Fruit fly (Drosophila melanogaster) whole organism: ENCODE data around the gene pins.

Experiments
- CG8478 ChIP-seq: fragments of >200 bp; optimal IDR thresholded peaks from 2 replicates; lab custom pipeline; 2018; ENCODE audit warnings: inconsistent platforms
- Dll ChIP-seq: fragments of >200 bp; optimal IDR thresholded peaks from 2 replicates; lab custom pipeline; 2017
- EcR ChIP-seq, 2 experiments: fragments of >200 bp; optimal IDR thresholded peaks; 2 replicates each; lab custom pipeline; 2017; ENCODE audit warnings: missing biosample characterization in 2 of 2, missing genetic modification characterization in 2 of 2, missing genetic modification reagents in 2 of 2
- pan ChIP-seq: fragments of >200 bp; optimal IDR thresholded peaks from 2 replicates; lab custom pipeline; 2017
- psq ChIP-seq: fragments of >200 bp; optimal IDR thresholded peaks from 2 replicates; lab custom pipeline; 2017
- usp ChIP-seq: fragments of >200 bp; optimal IDR thresholded peaks from 2 replicates; lab custom pipeline; 2017; ENCODE audit warnings: missing biosample characterization, missing genetic modification characterization, mixed read lengths

Gene pins

DNA sequence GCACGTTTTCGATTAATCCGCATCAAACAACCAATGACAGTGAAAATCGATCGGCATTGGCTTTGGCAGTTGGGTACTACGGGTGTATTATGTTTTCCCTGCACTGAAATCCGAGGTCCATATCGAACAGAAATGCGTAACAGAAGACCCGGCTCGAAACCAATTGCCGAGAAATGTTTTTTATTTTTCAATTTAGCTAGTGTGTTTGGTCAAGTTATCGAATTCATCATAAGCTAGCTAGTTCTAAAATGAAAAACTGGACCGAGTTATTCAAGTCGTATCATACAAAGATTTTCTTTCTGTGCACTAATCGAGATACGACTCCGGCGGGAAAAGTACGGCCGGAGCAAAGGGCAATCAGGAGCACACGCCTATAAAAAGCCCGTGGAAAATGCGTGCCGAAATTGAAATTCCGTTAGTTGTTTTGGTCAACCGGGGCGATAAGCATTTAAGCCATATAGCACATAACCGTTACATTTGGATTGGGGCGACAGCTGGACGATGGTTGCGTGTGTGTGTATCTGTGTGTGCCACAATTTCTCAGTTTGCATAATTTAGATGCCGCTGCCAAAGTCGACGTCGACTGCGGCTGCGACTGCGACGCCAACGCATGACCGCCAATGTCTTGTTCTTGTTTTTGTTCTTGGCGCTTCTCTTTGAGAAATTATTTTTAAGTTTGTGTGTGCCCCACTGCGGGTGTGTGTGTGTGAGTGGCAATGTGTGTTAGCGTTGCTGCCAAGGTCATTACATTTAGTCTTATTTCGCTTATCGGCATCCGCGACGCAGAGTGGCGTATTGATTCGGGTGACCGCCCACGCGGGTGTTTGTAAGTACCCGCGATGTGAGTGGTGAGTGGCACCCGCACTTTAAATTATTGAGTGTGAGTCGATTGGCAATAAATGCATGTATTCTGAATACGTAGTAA is 26.7 kb downstream of the pins start:
- no peak for TF ChIP-seq Dll (lab: Kevin White, UChicago)
- no peak for TF ChIP-seq CG8478
- TF ChIP-seq EcR (GFP tag; optimal IDR thresholded peaks at IDR 0.05; lab: Kevin White, UChicago) = no peak
- no peak for TF ChIP-seq psq (lab: Kevin White, UChicago)
- no peak for TF ChIP-seq pan
- TF ChIP-seq usp (GFP tag; lab: Kevin White, UChicago) = no peak

DNA sequence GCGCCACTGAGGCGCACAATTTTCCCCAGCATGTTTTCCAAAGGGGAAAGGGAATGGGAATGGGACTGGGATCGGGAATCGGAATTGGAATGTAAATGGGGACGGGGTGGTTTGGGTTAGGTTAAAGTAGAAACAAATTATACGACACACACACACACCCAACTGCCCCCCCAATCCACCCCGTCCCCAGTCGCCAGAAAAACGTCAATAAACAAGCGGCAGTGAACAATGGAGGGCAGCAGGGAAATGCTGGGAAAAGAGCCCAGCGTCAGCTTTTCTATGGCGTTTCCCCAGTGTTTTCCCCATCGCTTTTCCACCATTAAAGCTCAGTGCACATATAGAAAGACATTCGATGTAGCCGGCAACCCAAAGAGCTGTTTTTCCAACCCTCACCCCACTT is 28.0 kb downstream of the pins start:
- TF ChIP-seq pan = no peak
- no peak for TF ChIP-seq EcR (GFP tag; optimal IDR thresholded peaks at IDR 0.05; lab: Kevin White, UChicago)
- no peak for TF ChIP-seq usp (GFP tag; lab: Kevin White, UChicago)
- no peak for TF ChIP-seq psq (lab: Kevin White, UChicago)
- TF ChIP-seq CG8478 = no peak
- no peak for TF ChIP-seq Dll (lab: Kevin White, UChicago)

DNA sequence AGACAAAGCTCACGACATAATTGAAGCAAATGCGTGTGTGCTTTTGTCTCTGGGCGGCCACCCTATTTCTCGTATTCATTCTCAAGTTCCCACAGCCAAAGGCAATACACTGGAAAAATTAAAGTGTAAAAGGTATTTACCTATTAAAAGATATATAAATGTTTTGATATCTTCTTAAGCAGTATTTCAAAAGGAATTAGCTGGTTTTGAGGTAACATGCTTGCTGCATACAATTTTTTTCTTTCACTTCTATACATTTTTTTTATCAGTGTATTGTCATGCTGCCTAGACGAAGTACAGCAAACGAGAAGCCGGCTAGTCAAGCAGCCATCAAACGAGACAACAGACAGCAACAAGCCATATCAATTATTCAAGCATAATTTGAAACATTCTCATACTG is 31.2 kb downstream of the pins start:
- TF ChIP-seq usp (GFP tag; lab: Kevin White, UChicago) = no peak
- no peak for TF ChIP-seq Dll (lab: Kevin White, UChicago)
- TF ChIP-seq EcR (GFP tag; optimal IDR thresholded peaks at IDR 0.05; lab: Kevin White, UChicago) = no peak
- no peak for TF ChIP-seq CG8478
- TF ChIP-seq pan = no peak
- no peak for TF ChIP-seq psq (lab: Kevin White, UChicago)

DNA sequence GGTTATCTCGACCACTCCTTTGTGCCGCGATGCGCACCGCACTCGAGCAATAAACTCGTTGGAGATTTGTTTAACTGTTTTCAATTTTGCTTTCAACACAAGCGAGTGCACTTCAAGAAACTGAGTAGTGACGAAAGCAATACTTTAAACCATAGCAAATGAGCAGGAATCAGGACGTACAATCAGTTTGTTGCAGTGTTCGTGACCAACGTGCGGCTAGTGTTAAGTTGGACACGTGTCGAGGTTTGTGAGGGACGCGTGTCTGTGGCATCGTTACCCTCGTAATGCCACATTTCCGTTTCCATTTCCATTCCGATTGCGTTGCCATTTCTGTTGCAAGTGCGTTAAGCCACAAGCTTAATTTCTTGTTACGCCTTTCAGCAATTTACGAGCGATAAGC is 33.9 kb downstream of the pins start:
- no peak for TF ChIP-seq psq (lab: Kevin White, UChicago)
- TF ChIP-seq pan = no peak
- TF ChIP-seq usp (GFP tag; lab: Kevin White, UChicago) = no peak
- TF ChIP-seq Dll (lab: Kevin White, UChicago) = no peak
- TF ChIP-seq CG8478 = no peak
- TF ChIP-seq EcR (GFP tag; optimal IDR thresholded peaks at IDR 0.05; lab: Kevin White, UChicago) = no peak

DNA sequence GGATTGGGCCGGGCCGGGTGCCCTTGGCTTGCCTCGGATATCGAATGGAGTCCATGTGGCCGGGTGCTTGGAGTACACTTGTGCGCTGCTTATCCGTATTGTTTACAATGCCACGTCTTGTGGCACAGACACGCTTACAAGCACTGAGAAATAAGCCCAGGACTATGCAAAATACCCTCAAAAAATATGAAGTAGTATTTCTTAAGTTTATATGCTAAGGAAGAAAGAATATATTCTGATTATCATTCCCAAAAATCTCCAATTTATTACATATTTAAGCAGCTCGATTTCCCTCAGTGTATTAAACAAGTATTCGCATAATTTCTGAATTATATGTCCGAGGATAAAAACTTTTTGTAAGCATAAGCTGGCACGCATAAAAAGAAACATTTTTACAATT is 39.2 kb downstream of the pins start:
- TF ChIP-seq EcR (GFP tag; optimal IDR thresholded peaks at IDR 0.05; lab: Kevin White, UChicago) (no peak), psq (lab: Kevin White, UChicago) (no peak), Dll (lab: Kevin White, UChicago) (no peak), CG8478 (no peak), pan (no peak), usp (GFP tag; lab: Kevin White, UChicago) (no peak)

DNA sequence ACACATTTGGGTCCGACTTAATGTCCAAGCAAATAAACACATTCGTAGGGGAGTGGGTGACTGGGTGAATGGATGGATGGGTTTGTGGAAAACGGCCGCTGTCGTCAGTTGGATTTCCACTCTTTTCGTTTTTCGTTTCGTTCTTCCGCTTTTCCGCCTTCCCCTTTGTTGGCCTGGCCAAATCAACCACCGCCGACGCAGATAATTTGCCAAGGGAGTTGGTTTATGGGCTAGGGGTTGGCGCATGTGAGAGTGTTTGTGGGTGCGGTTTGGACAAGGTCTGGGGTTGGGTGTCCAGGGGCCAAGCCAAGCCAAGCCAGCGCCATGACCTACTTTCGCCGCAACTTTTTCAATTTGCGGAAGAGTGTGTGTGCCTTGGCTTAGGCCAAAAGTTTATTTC is 40.4 kb downstream of the pins start:
- TF ChIP-seq usp (GFP tag; lab: Kevin White, UChicago) = no peak
- no peak for TF ChIP-seq CG8478
- no peak for TF ChIP-seq psq (lab: Kevin White, UChicago)
- no peak for TF ChIP-seq Dll (lab: Kevin White, UChicago)
- TF ChIP-seq pan = no peak
- no peak for TF ChIP-seq EcR (GFP tag; optimal IDR thresholded peaks at IDR 0.05; lab: Kevin White, UChicago)

DNA sequence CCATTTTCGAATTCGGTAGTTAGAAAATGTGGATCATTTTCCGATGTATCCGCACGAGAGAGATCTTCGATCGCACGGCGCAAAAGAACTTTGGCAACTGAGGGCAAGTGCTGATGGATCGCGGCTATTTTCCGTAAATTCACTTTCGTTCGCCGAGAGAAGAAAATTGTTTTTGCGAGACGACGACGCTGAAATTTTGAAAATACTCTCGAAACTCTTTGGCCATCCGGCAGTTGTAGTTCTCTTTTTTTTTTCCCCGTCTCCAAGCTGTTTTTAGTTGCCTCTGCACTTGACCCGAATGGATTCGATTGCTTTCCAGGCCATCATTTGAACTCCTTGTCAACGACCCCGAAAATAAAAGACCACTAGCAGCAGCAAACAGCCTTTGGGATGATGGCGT is 43.3 kb downstream of the pins start, which contains the start of gene CG5612:
Gene CG5612 (minus strand): TSS at position 101 of the 400 bp plus-strand sequence.
- TF ChIP-seq Dll (lab: Kevin White, UChicago) = no peak
- no peak for TF ChIP-seq EcR (GFP tag; optimal IDR thresholded peaks at IDR 0.05; lab: Kevin White, UChicago)
- TF ChIP-seq CG8478 = no peak
- no peak for TF ChIP-seq pan
- TF ChIP-seq psq (lab: Kevin White, UChicago) = no peak
- TF ChIP-seq usp (GFP tag; lab: Kevin White, UChicago) = no peak
